Fruit fly (Drosophila melanogaster) whole organism, embryonic: Measurements from ENCODE around the gene Grasp65.
A peak's percentile ranks its signal among the peaks of the same experiment; 100 is the strongest.

ENCODE experiments used
- B-H2 ChIP-seq: fragments of 200-800 bp; sonication (Bioruptor generic); optimal IDR thresholded peaks from 2 replicates; lab custom pipeline; 2018; ENCODE audit warnings: missing biosample characterization, mild to moderate bottlenecking, missing genetic modification characterization
- Bteb2 ChIP-seq: fragments of 200-800 bp; sonication (Bioruptor generic); optimal IDR thresholded peaks from 2 replicates; lab custom pipeline; 2016; ENCODE audit warnings: missing biosample characterization, missing genetic modification characterization
- CG10267 ChIP-seq: fragments of 200-800 bp; sonication (Bioruptor generic); optimal IDR thresholded peaks from 2 replicates; lab custom pipeline; 2018; ENCODE audit warnings: missing biosample characterization, mild to moderate bottlenecking, missing genetic modification characterization, moderate library complexity
- CG10321 ChIP-seq: fragments of 200-800 bp; sonication (Bioruptor generic); IDR thresholded peaks from 2 replicates; pipeline ENCODE4 v1.3.6; 2022; ENCODE audit warnings: missing biosample characterization, missing genetic modification characterization
- CG12391 ChIP-seq: fragments of 200-800 bp; sonication (Bioruptor generic); optimal IDR thresholded peaks from 3 replicates; lab custom pipeline; 2018; ENCODE audit warnings: missing biosample characterization, mild to moderate bottlenecking, missing genetic modification characterization, moderate library complexity
- CG13287 ChIP-seq: fragments of 200-800 bp; sonication (Bioruptor generic); IDR thresholded peaks from 2 replicates; pipeline ENCODE4 v1.3.6; 2022; ENCODE audit warnings: missing biosample characterization, missing genetic modification characterization; ENCODE audit not compliant: partially characterized antibody
- CG13624 ChIP-seq: fragments of 200-800 bp; sonication (Bioruptor generic); optimal IDR thresholded peaks from 2 replicates; lab custom pipeline; 2016; ENCODE audit warnings: missing biosample characterization, missing genetic modification characterization
- CG13775 ChIP-seq: fragments of 200-800 bp; sonication (Bioruptor generic); optimal IDR thresholded peaks from 3 replicates; lab custom pipeline; 2017; ENCODE audit warnings: missing biosample characterization, mild to moderate bottlenecking, missing genetic modification characterization
- CG14014 ChIP-seq: fragments of 200-800 bp; sonication (Bioruptor generic); IDR thresholded peaks from 2 replicates; pipeline ENCODE4 v1.3.6; 2022; ENCODE audit warnings: missing biosample characterization, missing genetic modification characterization
- CG18262 ChIP-seq: fragments of 200-800 bp; optimal IDR thresholded peaks from 3 replicates; lab custom pipeline; 2019; ENCODE audit warnings: missing biosample characterization, mild to moderate bottlenecking, missing genetic modification characterization, moderate library complexity
- CG2120 ChIP-seq: fragments of 200-800 bp; sonication (Bioruptor generic); optimal IDR thresholded peaks from 3 replicates; lab custom pipeline; 2016; ENCODE audit warnings: missing biosample characterization, missing genetic modification characterization
- CG30403 ChIP-seq: fragments of 200-800 bp; sonication (Bioruptor generic); optimal IDR thresholded peaks from 3 replicates; lab custom pipeline; 2016; ENCODE audit warnings: missing biosample characterization, missing genetic modification characterization
- CG3163 ChIP-seq: fragments of 200-800 bp; sonication (Bioruptor generic); optimal IDR thresholded peaks from 3 replicates; lab custom pipeline; 2016; ENCODE audit warnings: missing biosample characterization, missing genetic modification characterization
- CG32532 ChIP-seq: fragments of 200-800 bp; sonication (Bioruptor generic); IDR thresholded peaks from 2 replicates; pipeline ENCODE4 v1.3.6; 2022; ENCODE audit warnings: missing biosample characterization, missing genetic modification characterization
- CG32772 ChIP-seq: fragments of 200-800 bp; sonication (Bioruptor generic); IDR thresholded peaks from 2 replicates; pipeline ENCODE4 v1.3.6; 2022; ENCODE audit warnings: missing biosample characterization, missing genetic modification characterization
- CG3281 ChIP-seq: fragments of 200-800 bp; sonication (Bioruptor generic); optimal IDR thresholded peaks from 3 replicates; lab custom pipeline; 2017; ENCODE audit warnings: missing biosample characterization, mild to moderate bottlenecking, missing genetic modification characterization
- CG4282 ChIP-seq: fragments of 200-800 bp; sonication (Bioruptor generic); optimal IDR thresholded peaks from 2 replicates; lab custom pipeline; 2016; ENCODE audit warnings: missing biosample characterization, missing genetic modification characterization
- CG43689 ChIP-seq: fragments of 200-800 bp; sonication (Bioruptor generic); IDR thresholded peaks from 2 replicates; pipeline ENCODE4 v1.3.6; 2022; ENCODE audit warnings: missing biosample characterization, missing genetic modification characterization
- CG4854 ChIP-seq: fragments of 200-800 bp; sonication (Bioruptor generic); optimal IDR thresholded peaks from 2 replicates; lab custom pipeline; 2016; ENCODE audit warnings: missing biosample characterization, missing genetic modification characterization, inconsistent platforms
- CG6689 ChIP-seq: fragments of 200-800 bp; sonication (Bioruptor generic); IDR thresholded peaks from 2 replicates; pipeline ENCODE4 v1.3.6; 2022; ENCODE audit warnings: missing biosample characterization, missing genetic modification characterization
- CG7271 ChIP-seq: fragments of 200-800 bp; sonication (Bioruptor generic); optimal IDR thresholded peaks from 2 replicates; lab custom pipeline; 2018; ENCODE audit warnings: missing biosample characterization, mild to moderate bottlenecking, missing genetic modification characterization, moderate library complexity
- CG9797 ChIP-seq: fragments of 200-800 bp; sonication (Bioruptor generic); optimal IDR thresholded peaks from 3 replicates; lab custom pipeline; 2018; ENCODE audit warnings: missing biosample characterization, mild to moderate bottlenecking, missing genetic modification characterization
- CG9817 ChIP-seq: fragments of 200-800 bp; sonication (Bioruptor generic); optimal IDR thresholded peaks from 2 replicates; lab custom pipeline; 2018; ENCODE audit warnings: missing biosample characterization, mild to moderate bottlenecking, missing genetic modification characterization, moderate library complexity
- D ChIP-seq, 2 experiments: fragments of 200-800 bp in 1 of 2; fragments of >200 bp in 1 of 2; sonication (Bioruptor generic) in 1 of 2; optimal IDR thresholded peaks; 2 replicates in 1 of 2; 3 replicates in 1 of 2; lab custom pipeline; 2017; ENCODE audit warnings: mild to moderate bottlenecking in 1 of 2, missing biosample characterization in 1 of 2, missing genetic modification characterization in 1 of 2, missing genetic modification reagents in 1 of 2
- Meics ChIP-seq: fragments of 200-800 bp; sonication (Bioruptor generic); optimal IDR thresholded peaks from 2 replicates; lab custom pipeline; 2017; ENCODE audit warnings: missing biosample characterization, mild to moderate bottlenecking, missing genetic modification characterization
- Mrtf ChIP-seq: fragments of 200-800 bp; sonication (Bioruptor generic); IDR thresholded peaks from 3 replicates; pipeline ENCODE4 v1.3.6; 2022; ENCODE audit warnings: missing biosample characterization, missing genetic modification characterization
- NFAT ChIP-seq: fragments of 200-800 bp; sonication (Bioruptor generic); IDR thresholded peaks from 2 replicates; pipeline ENCODE4 v1.3.6; 2022; ENCODE audit warnings: missing biosample characterization, missing genetic modification characterization
- Neu2 ChIP-seq: fragments of 200-800 bp; sonication (Bioruptor generic); optimal IDR thresholded peaks from 3 replicates; lab custom pipeline; 2016; ENCODE audit warnings: missing biosample characterization, missing genetic modification characterization, borderline replicate concordance
- Oaz ChIP-seq: fragments of 200-800 bp; sonication (Bioruptor generic); IDR thresholded peaks from 2 replicates; pipeline ENCODE4 v1.3.6; 2022; ENCODE audit warnings: missing biosample characterization, missing genetic modification characterization
- Sox102F ChIP-seq: fragments of 200-800 bp; sonication (Bioruptor generic); optimal IDR thresholded peaks from 2 replicates; lab custom pipeline; 2018; ENCODE audit warnings: missing biosample characterization, mild to moderate bottlenecking, missing genetic modification characterization, moderate library complexity
- Taf1 ChIP-seq: fragments of 200-800 bp; sonication (Bioruptor generic); IDR thresholded peaks from 2 replicates; pipeline ENCODE4 v1.3.6; 2022; ENCODE audit warnings: missing biosample characterization, missing genetic modification characterization
- ac ChIP-seq: fragments of 200-800 bp; sonication (Bioruptor generic); optimal IDR thresholded peaks from 3 replicates; lab custom pipeline; 2017; ENCODE audit warnings: missing biosample characterization, mild to moderate bottlenecking, missing genetic modification characterization
- bowl ChIP-seq: fragments of 200-800 bp; sonication (Bioruptor generic); IDR thresholded peaks from 2 replicates; pipeline ENCODE4 v1.3.6; 2022; ENCODE audit warnings: missing biosample characterization, missing genetic modification characterization
- cas ChIP-seq: fragments of 200-800 bp; sonication (Bioruptor generic); IDR thresholded peaks from 2 replicates; pipeline ENCODE4 v1.3.6; 2022; ENCODE audit warnings: missing biosample characterization, missing genetic modification characterization
- cg ChIP-seq: fragments of 200-800 bp; sonication (Bioruptor generic); optimal IDR thresholded peaks from 3 replicates; lab custom pipeline; 2019; ENCODE audit warnings: missing biosample characterization, mild to moderate bottlenecking, missing genetic modification characterization, moderate library complexity
- chif ChIP-seq, 2 experiments: fragments of 200-800 bp; sonication (Bioruptor generic); optimal IDR thresholded peaks; 3 replicates each; lab custom pipeline; 2016; ENCODE audit warnings: missing biosample characterization in 2 of 2, missing genetic modification characterization in 2 of 2
- ci ChIP-seq: fragments of 200-800 bp; sonication (Bioruptor generic); IDR thresholded peaks from 3 replicates; pipeline ENCODE4 v1.3.6; 2022; ENCODE audit warnings: missing biosample characterization, missing genetic modification characterization
- crc ChIP-seq: fragments of 200-800 bp; sonication (Bioruptor generic); optimal IDR thresholded peaks from 2 replicates; lab custom pipeline; 2016; ENCODE audit warnings: missing biosample characterization, missing genetic modification characterization
- fu2 ChIP-seq: fragments of 200-800 bp; sonication (Bioruptor generic); optimal IDR thresholded peaks from 2 replicates; lab custom pipeline; 2016; ENCODE audit warnings: missing biosample characterization, missing genetic modification characterization
- grn ChIP-seq: fragments of 200-800 bp; sonication (Bioruptor generic); optimal IDR thresholded peaks from 3 replicates; lab custom pipeline; 2017; ENCODE audit warnings: missing biosample characterization, missing genetic modification characterization
- lbe ChIP-seq: fragments of 200-800 bp; sonication (Bioruptor generic); optimal IDR thresholded peaks from 2 replicates; lab custom pipeline; 2016; ENCODE audit warnings: missing biosample characterization, mild to moderate bottlenecking, missing genetic modification characterization
- nmo ChIP-seq: fragments of 200-800 bp; sonication (Bioruptor generic); optimal IDR thresholded peaks from 2 replicates; lab custom pipeline; 2018; ENCODE audit warnings: missing biosample characterization, mild to moderate bottlenecking, missing genetic modification characterization, moderate library complexity
- org-1 ChIP-seq: fragments of 200-800 bp; sonication (Bioruptor generic); optimal IDR thresholded peaks from 2 replicates; lab custom pipeline; 2017; ENCODE audit warnings: missing biosample characterization, missing genetic modification characterization
- repo ChIP-seq: fragments of 200-800 bp; sonication (Bioruptor generic); optimal IDR thresholded peaks from 2 replicates; lab custom pipeline; 2016; ENCODE audit warnings: missing biosample characterization, missing genetic modification characterization
- sim ChIP-seq: fragments of 200-800 bp; sonication (Bioruptor generic); IDR thresholded peaks from 2 replicates; pipeline ENCODE4 v1.3.6; 2022; ENCODE audit warnings: missing biosample characterization, missing genetic modification characterization
- tx ChIP-seq: fragments of 200-800 bp; sonication (Bioruptor generic); optimal IDR thresholded peaks from 2 replicates; lab custom pipeline; 2016; ENCODE audit warnings: missing biosample characterization, missing genetic modification characterization
- unc-4 ChIP-seq: fragments of 200-800 bp; sonication (Bioruptor generic); IDR thresholded peaks from 2 replicates; pipeline ENCODE4 v1.3.6; 2022; ENCODE audit warnings: missing biosample characterization, missing genetic modification characterization; ENCODE audit not compliant: partially characterized antibody
- unpg ChIP-seq: fragments of 200-800 bp; sonication (Bioruptor generic); optimal IDR thresholded peaks from 3 replicates; lab custom pipeline; 2018; ENCODE audit warnings: missing biosample characterization, mild to moderate bottlenecking, missing genetic modification characterization, moderate library complexity
- vvl ChIP-seq: fragments of 200-800 bp; sonication (Bioruptor generic); IDR thresholded peaks from 2 replicates; pipeline ENCODE4 v1.3.6; 2022; ENCODE audit warnings: missing biosample characterization, missing genetic modification characterization
- zfh2 ChIP-seq: fragments of 200-800 bp; sonication (Bioruptor generic); optimal IDR thresholded peaks from 2 replicates; lab custom pipeline; 2016; ENCODE audit warnings: missing biosample characterization, missing genetic modification characterization

Grasp65 gene

DNA sequence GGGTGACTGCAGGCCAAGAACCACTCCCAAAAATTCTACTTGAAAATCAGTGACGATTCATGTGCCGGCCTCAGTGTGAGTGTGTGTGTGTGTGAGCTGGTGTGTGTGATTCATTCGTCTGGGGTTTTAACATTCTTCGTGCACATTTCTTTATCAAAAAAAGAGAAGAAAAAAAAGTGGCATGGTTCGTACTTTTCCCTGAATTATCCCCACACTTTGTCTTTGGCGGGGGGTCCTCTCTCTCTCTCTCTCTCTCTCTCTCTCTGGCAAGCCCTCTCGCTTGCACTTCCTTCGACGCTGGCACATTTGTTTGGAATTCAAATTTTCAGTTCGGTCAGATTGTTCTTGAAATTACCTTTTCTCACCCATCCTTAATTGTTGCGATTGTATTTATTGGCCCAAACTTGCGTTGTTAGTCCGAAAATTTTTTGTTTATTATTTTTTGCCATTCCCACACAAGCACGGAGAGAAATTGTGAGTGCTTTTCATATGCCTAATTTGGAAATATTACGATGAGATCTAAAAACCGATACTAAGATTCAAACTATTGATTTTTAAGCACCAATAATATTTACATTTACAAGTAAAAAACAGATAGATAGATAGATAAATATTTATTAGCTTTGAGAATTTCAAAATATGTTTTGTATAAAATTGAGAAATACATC lies 4.4 kb downstream of the Grasp65 start (continued):
- TF ChIP-seq unpg (GFP tag; lab: Kevin White, UChicago) (no peak), D (optimal IDR thresholded peaks at IDR 0.05; lab: Kevin White, UChicago) (no peak), D (GFP tag; optimal IDR thresholded peaks at IDR 0.05; lab: Kevin White, UChicago) (no peak), ci (GFP tag; lab: Robert Waterston, UW) (no peak), lbe (GFP tag; lab: Kevin White, UChicago) (no peak), NFAT (GFP tag; lab: Robert Waterston, UW) (no peak), sim (GFP tag; lab: Robert Waterston, UW) (no peak), vvl (GFP tag; lab: Robert Waterston, UW) (no peak), cg (peak; percentile 77), unc-4 (GFP tag; lab: Robert Waterston, UW) (no peak), CG13624 (GFP tag; lab: Kevin White, UChicago) (no peak), CG3281 (GFP tag; lab: Kevin White, UChicago) (peak; percentile 35), nmo (GFP tag; lab: Kevin White, UChicago) (no peak), Sox102F (GFP tag; lab: Kevin White, UChicago) (peak; percentile 43), fu2 (GFP tag; lab: Kevin White, UChicago) (no peak), Mrtf (GFP tag; lab: Robert Waterston, UW) (no peak), CG3163 (GFP tag; lab: Kevin White, UChicago) (no peak), CG6689 (GFP tag; lab: Robert Waterston, UW) (no peak), CG13775 (GFP tag; lab: Kevin White, UChicago) (no peak), CG30403 (GFP tag; lab: Kevin White, UChicago) (peak; percentile 40), CG32532 (GFP tag; lab: Robert Waterston, UW) (0 out of 2 replicates have a peak, but pooled peaks have one; percentile 31), org-1 (GFP tag; lab: Kevin White, UChicago) (no peak), ac (no peak), bowl (GFP tag; lab: Robert Waterston, UW) (no peak), CG4282 (GFP tag; lab: Kevin White, UChicago) (no peak), crc (no peak), CG4854 (GFP tag; lab: Kevin White, UChicago) (no peak), cas (no peak), B-H2 (GFP tag; lab: Kevin White, UChicago) (no peak), CG7271 (tag; lab: Kevin White, UChicago) (no peak), CG9817 (no peak), CG12391 (peak; percentile 47), CG13287 (no peak), CG10321 (GFP tag; lab: Robert Waterston, UW) (no peak), CG14014 (GFP tag; lab: Robert Waterston, UW) (no peak), CG18262 (tag; lab: Kevin White, UChicago) (peak; percentile 10), grn (no peak), Neu2 (GFP tag; lab: Kevin White, UChicago) (no peak), CG10267 (tag; lab: Kevin White, UChicago) (no peak), tx (GFP tag; lab: Kevin White, UChicago) (no peak), CG2120 (peak; percentile 60), CG43689 (GFP tag; lab: Robert Waterston, UW) (no peak), repo (GFP tag; lab: Kevin White, UChicago) (no peak), Taf1 (GFP tag; lab: Robert Waterston, UW) (no peak), Meics (peak; percentile 10), CG9797 (GFP tag; lab: Kevin White, UChicago) (no peak), chif (GFP tag; optimal IDR thresholded peaks at IDR 0.05; lab: Kevin White, UChicago) (no peak), Bteb2 (peak; percentile 40), CG32772 (0 out of 2 replicates have a peak, but pooled peaks have one; percentile 21), zfh2 (GFP tag; lab: Kevin White, UChicago) (peak; percentile 17), Oaz (GFP tag; lab: Robert Waterston, UW) (no peak)
